Worm (Caenorhabditis elegans): ENCODE data around the gene bgal-1.

bgal-1 gene

ce11 chrV:11196631-11197258, 29.1 kb downstream of the bgal-1 start:
- no peak for TF ChIP-seq pha-4 (tag; optimal IDR thresholded peaks at IDR 0.05)
- TF ChIP-seq nhr-237 (tag; optimal IDR thresholded peaks at IDR 0.05), result no peak
- TF ChIP-seq mls-2 (tag; optimal IDR thresholded peaks at IDR 0.05), result no peak
- no peak for TF ChIP-seq mep-1 (tag; optimal IDR thresholded peaks at IDR 0.05)

ce11 chrV:11196109-11196508, 29.7 kb downstream of the bgal-1 start, which contains the start of gene clc-6:
Gene clc-6 (minus strand): TSS chrV:11196209.
- TF ChIP-seq ceh-39 (tag; optimal IDR thresholded peaks at IDR 0.05) (no peak), pha-4 (tag; optimal IDR thresholded peaks at IDR 0.05) (no peak), lin-32 (GFP tag; optimal IDR thresholded peaks at IDR 0.05) (no peak), unc-39 (tag; optimal IDR thresholded peaks at IDR 0.05) (no peak)

ce11 chrV:11190983-11191382, 34.8 kb downstream of the bgal-1 start, which contains the start of gene lgc-49:
Gene lgc-49 (plus strand): TSS chrV:11191283.
- TF ChIP-seq lin-32 (GFP tag; optimal IDR thresholded peaks at IDR 0.05), result no peak
- TF ChIP-seq M03D4.4 (tag; optimal IDR thresholded peaks at IDR 0.05), result no peak
- TF ChIP-seq drap-1 (GFP tag; optimal IDR thresholded peaks at IDR 0.05), result no peak
- no peak for TF ChIP-seq ces-1 (GFP tag; optimal IDR thresholded peaks at IDR 0.05)
- TF ChIP-seq snpc-4 (tag; optimal IDR thresholded peaks at IDR 0.05), result no peak
- no peak for TF ChIP-seq ztf-11 (tag; optimal IDR thresholded peaks at IDR 0.05)
- TF ChIP-seq pha-4 (tag; optimal IDR thresholded peaks at IDR 0.05), result no peak
- no peak for TF ChIP-seq nhr-12 (tag; optimal IDR thresholded peaks at IDR 0.05)
- TF ChIP-seq mls-2 (tag; optimal IDR thresholded peaks at IDR 0.05), result no peak
- no peak for TF ChIP-seq flh-1 (GFP tag; optimal IDR thresholded peaks at IDR 0.05)
- no peak for TF ChIP-seq nhr-76 (tag; optimal IDR thresholded peaks at IDR 0.05)

- no peak for TF ChIP-seq sem-2 (GFP tag; optimal IDR thresholded peaks at IDR 0.05)
- TF ChIP-seq mep-1 (tag; optimal IDR thresholded peaks at IDR 0.05), result no peak
Observed at ce11 chrV:11182925-11183324, 42.9 kb downstream of the bgal-1 start, which contains the start of gene cnc-10. Gene cnc-10 (plus strand): TSS chrV:11183225.

- TF ChIP-seq ztf-11 (tag; optimal IDR thresholded peaks at IDR 0.05) (no peak), mls-2 (tag; optimal IDR thresholded peaks at IDR 0.05) (no peak)
Observed at ce11 chrV:11180951-11181350, 44.9 kb downstream of the bgal-1 start.

ce11 chrV:11177577-11177976, 48.2 kb downstream of the bgal-1 start, which contains the start of gene gpa-1:
Gene gpa-1 (minus strand): TSS chrV:11177677.
- TF ChIP-seq flh-1 (GFP tag; optimal IDR thresholded peaks at IDR 0.05) (no peak), bed-3 (GFP tag; optimal IDR thresholded peaks at IDR 0.05) (no peak), unc-120 (tag; optimal IDR thresholded peaks at IDR 0.05; ENCODE audit: poor library complexity, severe bottlenecking) (no peak)

- TF ChIP-seq sem-2 (GFP tag; optimal IDR thresholded peaks at IDR 0.05), result peak; percentile 2
Observed at ce11 chrV:11176693-11177304, 49.0 kb downstream of the bgal-1 start.

ce11 chrV:11174663-11175062, 51.2 kb downstream of the bgal-1 start:
- no peak for TF ChIP-seq nhr-237 (tag; optimal IDR thresholded peaks at IDR 0.05)
- no peak for TF ChIP-seq blmp-1 (tag; optimal IDR thresholded peaks at IDR 0.05)
- no peak for TF ChIP-seq nhr-12 (tag; optimal IDR thresholded peaks at IDR 0.05)
- TF ChIP-seq ces-1 (GFP tag; optimal IDR thresholded peaks at IDR 0.05), result no peak
- TF ChIP-seq ceh-83 (GFP tag; optimal IDR thresholded peaks at IDR 0.05), result peak; percentile 55
- TF ChIP-seq tbx-8 (GFP tag; optimal IDR thresholded peaks at IDR 0.05), result no peak
